Worm (Caenorhabditis elegans) whole organism, L4/young adult: ENCODE results near the gene ttll-9.

Experiments used
- W03F9.2 ChIP-seq: fragments of 150-350 bp; optimal IDR thresholded peaks from 2 replicates; lab custom pipeline; 2014; ENCODE audit warnings: missing biosample characterization, missing genetic modification characterization
- him-1 ChIP-seq: sonication (generic microtip); optimal IDR thresholded peaks from 2 replicates; lab custom pipeline; 2016; ENCODE audit warnings: missing genotype, missing genetic modification reagents, missing genetic modification characterization, missing compliant biosample characterization

DNA sequence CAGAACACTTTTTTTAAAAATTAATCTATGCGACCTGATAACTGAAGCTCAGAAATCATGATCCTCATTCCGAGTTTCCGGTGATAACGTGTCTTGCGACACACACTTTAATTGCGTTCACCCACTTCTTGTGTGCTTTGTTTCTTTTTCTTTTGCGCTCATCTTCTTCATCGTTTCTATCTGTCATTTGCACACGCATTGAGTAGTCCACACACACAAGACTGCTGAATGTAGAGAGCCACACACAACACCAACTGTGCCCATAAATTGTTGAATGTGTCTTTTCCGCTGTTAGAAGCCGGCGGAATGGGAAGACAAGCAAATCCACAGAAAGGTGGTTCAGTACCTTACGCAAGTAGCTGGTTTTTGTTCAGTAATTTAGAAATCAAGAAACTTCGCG is 10.1 kb downstream of the ttll-9 start:
- no peak for TF ChIP-seq W03F9.2 (tag; lab: Kevin White, UChicago)
- TF ChIP-seq him-1 = no peak
